Worm (Caenorhabditis elegans) whole organism, L3 larva: ENCODE data around the gene nhr-35.

Source experiments
- R02D3.7 ChIP-seq: fragments of 150-350 bp; optimal IDR thresholded peaks from 2 replicates; lab custom pipeline; 2014; ENCODE audit warnings: missing biosample characterization, missing genetic modification characterization
- ZK546.5 ChIP-seq: sonication (generic microtip); optimal IDR thresholded peaks from 2 replicates; lab custom pipeline; 2017; ENCODE audit warnings: missing biosample characterization, missing genetic modification characterization
- aly-2 ChIP-seq: fragments of 150-350 bp; optimal IDR thresholded peaks from 2 replicates; lab custom pipeline; 2014; ENCODE audit warnings: missing biosample characterization, missing genetic modification characterization
- ama-1 ChIP-seq: fragments of 150-350 bp; optimal IDR thresholded peaks from 2 replicates; lab custom pipeline; 2018
- ceh-16 ChIP-seq: sonication (generic microtip); optimal IDR thresholded peaks from 2 replicates; lab custom pipeline; 2017; ENCODE audit warnings: missing biosample characterization, missing genetic modification characterization
- ceh-28 ChIP-seq: fragments of 150-350 bp; optimal IDR thresholded peaks from 2 replicates; lab custom pipeline; 2014; ENCODE audit warnings: missing biosample characterization, missing genetic modification reagents, missing genetic modification characterization
- ceh-82 ChIP-seq: fragments of 150-350 bp; optimal IDR thresholded peaks from 2 replicates; lab custom pipeline; 2014; ENCODE audit warnings: missing biosample characterization, missing genetic modification characterization
- ceh-9 ChIP-seq: sonication (generic microtip); optimal IDR thresholded peaks from 2 replicates; lab custom pipeline; 2018; ENCODE audit warnings: missing biosample characterization, missing genetic modification characterization
- daf-12 ChIP-seq: fragments of 150-350 bp; optimal IDR thresholded peaks from 2 replicates; lab custom pipeline; 2014; ENCODE audit warnings: missing biosample characterization, missing genetic modification reagents, missing genetic modification characterization
- egl-5 ChIP-seq: fragments of 150-350 bp; optimal IDR thresholded peaks from 2 replicates; lab custom pipeline; 2017; ENCODE audit warnings: missing biosample characterization, missing genetic modification reagents, missing genetic modification characterization, inconsistent platforms
- elt-2 ChIP-seq: sonication (generic microtip); optimal IDR thresholded peaks from 2 replicates; lab custom pipeline; 2016; ENCODE audit warnings: missing genetic modification reagents, mild to moderate bottlenecking, missing genetic modification characterization, missing compliant biosample characterization
- elt-3 ChIP-seq, 3 experiments: fragments of 150-350 bp in 1 of 3; sonication (generic microtip) in 2 of 3; optimal IDR thresholded peaks; 2 replicates in 2 of 3; 4 replicates in 1 of 3; lab custom pipeline; 2014 to 2017; ENCODE audit warnings: missing biosample characterization in 3 of 3, missing genetic modification characterization in 3 of 3
- eor-1 ChIP-seq, 2 experiments: fragments of 150-350 bp; optimal IDR thresholded peaks; 2 replicates each; lab custom pipeline; 2014 to 2018; ENCODE audit warnings: missing biosample characterization in 2 of 2, missing genetic modification characterization in 2 of 2
- fkh-10 ChIP-seq: sonication (generic microtip); optimal IDR thresholded peaks from 2 replicates; lab custom pipeline; 2017; ENCODE audit warnings: missing biosample characterization, missing genetic modification reagents, missing genetic modification characterization
- fkh-2 ChIP-seq: fragments of 150-350 bp; optimal IDR thresholded peaks from 2 replicates; lab custom pipeline; 2014; ENCODE audit warnings: missing biosample characterization, missing genetic modification reagents, missing genetic modification characterization
- fos-1 ChIP-seq: fragments of 150-350 bp; optimal IDR thresholded peaks from 2 replicates; lab custom pipeline; 2014; ENCODE audit warnings: missing biosample characterization, missing genetic modification characterization
- hmg-11 ChIP-seq: sonication (generic microtip); optimal IDR thresholded peaks from 2 replicates; lab custom pipeline; 2016; ENCODE audit warnings: missing genetic modification characterization, missing compliant biosample characterization
- jun-1 ChIP-seq: fragments of 150-350 bp; optimal IDR thresholded peaks from 2 replicates; lab custom pipeline; 2014; ENCODE audit warnings: missing biosample characterization, missing genetic modification reagents, missing genetic modification characterization
- lin-15B ChIP-seq: fragments of 150-350 bp; optimal IDR thresholded peaks from 2 replicates; lab custom pipeline; 2014; ENCODE audit warnings: missing biosample characterization, missing genetic modification characterization
- lin-39 ChIP-seq: fragments of 150-350 bp; optimal IDR thresholded peaks from 2 replicates; lab custom pipeline; 2018; ENCODE audit warnings: missing biosample characterization, missing genetic modification reagents, missing genetic modification characterization
- lsy-12 ChIP-seq: sonication (generic microtip); optimal IDR thresholded peaks from 2 replicates; lab custom pipeline; 2016; ENCODE audit warnings: mild to moderate bottlenecking, missing genetic modification characterization, missing compliant biosample characterization
- mdl-1 ChIP-seq: fragments of 150-350 bp; optimal IDR thresholded peaks from 2 replicates; lab custom pipeline; 2014; ENCODE audit warnings: missing biosample characterization, missing genetic modification characterization
- mml-1 ChIP-seq: fragments of 150-350 bp; sonication (generic microtip); optimal IDR thresholded peaks from 3 replicates; lab custom pipeline; 2014; ENCODE audit warnings: missing biosample characterization, missing genetic modification characterization
- nfya-1 ChIP-seq: sonication (generic microtip); optimal IDR thresholded peaks from 2 replicates; lab custom pipeline; 2017; ENCODE audit warnings: missing genetic modification characterization, mild to moderate bottlenecking, missing compliant biosample characterization, antibody characterized with exemption, moderate library complexity; ENCODE audit not compliant: insufficient read depth
- nhr-11 ChIP-seq: fragments of 150-350 bp; optimal IDR thresholded peaks from 2 replicates; lab custom pipeline; 2014; ENCODE audit warnings: missing biosample characterization, missing genetic modification characterization
- nhr-12 ChIP-seq: fragments of 150-350 bp; optimal IDR thresholded peaks from 2 replicates; lab custom pipeline; 2014; ENCODE audit warnings: missing biosample characterization, missing genetic modification characterization
- nhr-23 ChIP-seq: fragments of 150-350 bp; optimal IDR thresholded peaks from 2 replicates; lab custom pipeline; 2014; ENCODE audit warnings: missing biosample characterization, missing genetic modification reagents, missing genetic modification characterization
- nhr-237 ChIP-seq: fragments of 150-350 bp; optimal IDR thresholded peaks from 2 replicates; lab custom pipeline; 2014; ENCODE audit warnings: missing biosample characterization, missing genetic modification characterization
- nhr-25 ChIP-seq: sonication (generic microtip); optimal IDR thresholded peaks from 2 replicates; lab custom pipeline; 2017; ENCODE audit warnings: missing biosample characterization, missing genetic modification characterization
- nhr-28 ChIP-seq: fragments of 150-350 bp; optimal IDR thresholded peaks from 2 replicates; lab custom pipeline; 2014; ENCODE audit warnings: missing biosample characterization, missing genetic modification characterization
- nhr-43 ChIP-seq: sonication (generic microtip); optimal IDR thresholded peaks from 2 replicates; lab custom pipeline; 2016; ENCODE audit warnings: mild to moderate bottlenecking, missing genetic modification characterization, missing compliant biosample characterization; ENCODE audit not compliant: poor library complexity, severe bottlenecking
- nhr-67 ChIP-seq: fragments of 150-350 bp; optimal IDR thresholded peaks from 2 replicates; lab custom pipeline; 2014; ENCODE audit warnings: missing biosample characterization, missing genetic modification characterization
- nhr-76 ChIP-seq: fragments of 150-350 bp; sonication (generic microtip); optimal IDR thresholded peaks from 5 replicates; lab custom pipeline; 2014; ENCODE audit warnings: missing biosample characterization, missing genetic modification characterization
- nhr-77 ChIP-seq: fragments of 150-350 bp; optimal IDR thresholded peaks from 2 replicates; lab custom pipeline; 2014; ENCODE audit warnings: missing biosample characterization, missing genetic modification characterization
- pha-4 ChIP-seq: fragments of 150-350 bp; optimal IDR thresholded peaks from 2 replicates; lab custom pipeline; 2014; ENCODE audit warnings: missing biosample characterization, missing genetic modification reagents, missing genetic modification characterization
- sea-2 ChIP-seq: fragments of 150-350 bp; sonication (generic microtip); optimal IDR thresholded peaks from 4 replicates; lab custom pipeline; 2014; ENCODE audit warnings: missing biosample characterization, missing genetic modification reagents, missing genetic modification characterization
- skn-1 ChIP-seq: fragments of 150-350 bp; optimal IDR thresholded peaks from 2 replicates; lab custom pipeline; 2014; ENCODE audit warnings: missing biosample characterization, missing genetic modification characterization
- snpc-4 ChIP-seq: fragments of 150-350 bp; optimal IDR thresholded peaks from 2 replicates; lab custom pipeline; 2014; ENCODE audit warnings: missing biosample characterization, missing genetic modification characterization
- tbx-2 ChIP-seq: sonication (generic microtip); optimal IDR thresholded peaks from 2 replicates; lab custom pipeline; 2016; ENCODE audit warnings: mild to moderate bottlenecking, missing genetic modification characterization, missing compliant biosample characterization
- unc-39 ChIP-seq: sonication (generic microtip); optimal IDR thresholded peaks from 4 replicates; lab custom pipeline; 2017; ENCODE audit warnings: missing biosample characterization, missing genetic modification characterization
- unc-62 ChIP-seq: fragments of 150-350 bp; sonication (generic microtip); optimal IDR thresholded peaks from 4 replicates; lab custom pipeline; 2014; ENCODE audit warnings: missing biosample characterization, missing genetic modification reagents, missing genetic modification characterization
- zag-1 ChIP-seq: fragments of 150-350 bp; optimal IDR thresholded peaks from 2 replicates; lab custom pipeline; 2014; ENCODE audit warnings: missing biosample characterization, missing genetic modification characterization
- ztf-11 ChIP-seq: fragments of 150-350 bp; optimal IDR thresholded peaks from 2 replicates; lab custom pipeline; 2014; ENCODE audit warnings: missing biosample characterization, missing genetic modification characterization
- ztf-4 ChIP-seq: fragments of 150-350 bp; optimal IDR thresholded peaks from 2 replicates; lab custom pipeline; 2014; ENCODE audit warnings: missing biosample characterization, missing genetic modification characterization

Gene nhr-35

DNA sequence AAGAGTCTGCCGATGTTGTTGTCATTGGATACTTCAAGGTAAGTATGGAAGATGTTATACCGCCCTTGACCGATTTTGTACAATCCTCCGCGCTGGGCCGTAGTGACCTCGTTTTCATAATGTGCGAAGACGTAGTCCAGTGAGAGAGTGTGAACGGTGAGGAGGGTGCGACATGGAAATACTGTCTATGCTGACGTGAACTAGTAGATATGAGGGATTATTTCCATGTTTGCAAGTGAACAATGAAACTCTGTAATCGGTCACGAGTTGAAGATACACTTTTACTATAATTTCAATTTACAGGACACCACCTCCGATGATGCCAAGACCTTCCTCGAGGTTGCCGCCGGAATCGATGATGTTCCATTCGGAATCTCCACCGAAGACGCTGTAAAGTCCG, 7.6 kb upstream of the nhr-35 start:
- TF ChIP-seq hmg-11 (tag; lab: Kevin White, UChicago) (no peak), fos-1 (tag; lab: Kevin White, UChicago) (no peak), lin-39 (no peak), nhr-25 (peak; percentile 46), nhr-237 (tag; lab: Kevin White, UChicago) (no peak), snpc-4 (tag; lab: Kevin White, UChicago) (no peak), ceh-16 (tag; lab: Kevin White, UChicago) (no peak), mml-1 (no peak), unc-39 (tag; lab: Kevin White, UChicago) (no peak), pha-4 (no peak), jun-1 (no peak), nhr-23 (tag; lab: Kevin White, UChicago) (peak; percentile 56), ama-1 (lab: Kevin White, UChicago) (peak; percentile 40), eor-1 (tag; optimal IDR thresholded peaks at IDR 0.05; lab: Kevin White, UChicago) (no peak), ZK546.5 (tag; lab: Kevin White, UChicago) (no peak), elt-3 (tag; optimal IDR thresholded peaks at IDR 0.05; lab: Kevin White, UChicago) (no peak), nfya-1 (tag; lab: Kevin White, UChicago) (peak; percentile 23), mdl-1 (tag; lab: Kevin White, UChicago) (no peak), sea-2 (GFP tag; lab: Kevin White, UChicago) (no peak), elt-2 (tag; lab: Kevin White, UChicago) (no peak), nhr-77 (tag; lab: Kevin White, UChicago) (no peak)

DNA sequence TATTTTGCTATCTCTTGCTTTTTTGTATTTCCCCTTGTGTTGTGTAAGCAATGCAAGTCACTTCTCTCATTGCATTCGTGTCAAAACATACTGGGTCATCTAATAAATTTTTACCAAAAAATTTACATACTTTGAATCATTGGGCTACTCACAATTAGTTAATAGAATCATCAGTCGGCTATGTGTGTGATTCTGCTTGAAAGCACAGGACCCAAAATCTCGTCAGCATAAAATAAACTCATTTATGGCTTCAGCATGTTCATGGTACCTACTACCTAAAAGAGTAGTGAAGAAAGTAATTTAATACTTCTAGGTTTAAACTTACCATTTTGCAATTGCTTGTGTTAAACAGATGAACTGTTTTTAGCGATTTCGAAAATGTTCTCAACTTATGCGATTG, 6.1 kb upstream of the nhr-35 start:
- TF ChIP-seq R02D3.7 (tag; lab: Kevin White, UChicago) (peak; percentile 42), ZK546.5 (tag; lab: Kevin White, UChicago) (no peak), egl-5 (tag; lab: Kevin White, UChicago) (no peak), mml-1 (no peak), daf-12 (tag; lab: Kevin White, UChicago) (no peak), nhr-28 (tag; lab: Kevin White, UChicago) (no peak), fos-1 (tag; lab: Kevin White, UChicago) (no peak), hmg-11 (tag; lab: Kevin White, UChicago) (no peak), nhr-43 (tag; lab: Kevin White, UChicago) (peak; percentile 58), ceh-16 (tag; lab: Kevin White, UChicago) (no peak), tbx-2 (tag; lab: Kevin White, UChicago) (peak; percentile 41), lsy-12 (tag; lab: Kevin White, UChicago) (no peak), elt-2 (tag; lab: Kevin White, UChicago) (no peak), nhr-11 (tag; lab: Kevin White, UChicago) (no peak), ztf-11 (tag; lab: Kevin White, UChicago) (no peak), nfya-1 (tag; lab: Kevin White, UChicago) (no peak), nhr-12 (no peak), nhr-77 (tag; lab: Kevin White, UChicago) (peak; percentile 10), sea-2 (GFP tag; lab: Kevin White, UChicago) (no peak), ceh-82 (tag; lab: Kevin White, UChicago) (peak; percentile 24), eor-1 (tag; optimal IDR thresholded peaks at IDR 0.05; lab: Kevin White, UChicago) (no peak), unc-62 (no peak), skn-1 (tag; lab: Kevin White, UChicago) (no peak), lin-15B (tag; lab: Kevin White, UChicago) (no peak), lin-39 (no peak), jun-1 (no peak), nhr-67 (tag; lab: Kevin White, UChicago) (no peak), ceh-28 (tag; lab: Kevin White, UChicago) (peak; percentile 61), unc-39 (tag; lab: Kevin White, UChicago) (no peak), pha-4 (no peak), mdl-1 (tag; lab: Kevin White, UChicago) (no peak), elt-3 (tag; optimal IDR thresholded peaks at IDR 0.05; lab: Kevin White, UChicago) (peak in 1 of 3 experiments; percentile 56), nhr-25 (no peak), snpc-4 (tag; lab: Kevin White, UChicago) (no peak), nhr-23 (tag; lab: Kevin White, UChicago) (peak; percentile 89), ama-1 (lab: Kevin White, UChicago) (peak; percentile 36), nhr-76 (tag; lab: Kevin White, UChicago) (no peak), ztf-4 (tag; lab: Kevin White, UChicago) (no peak), fkh-10 (GFP tag; lab: Kevin White, UChicago) (no peak), fkh-2 (tag; lab: Kevin White, UChicago) (no peak), ceh-9 (tag; lab: Kevin White, UChicago) (no peak), zag-1 (tag; lab: Kevin White, UChicago) (no peak), aly-2 (tag; lab: Kevin White, UChicago) (no peak)
- TF ChIP-seq, all 47 proteins: peak for 9
